Fruit fly (Drosophila melanogaster) Kc167 (cell line): ENCODE results near the gene ghi.

ENCODE experiments used
- Sin3A ChIP-seq: fragments of >200 bp; optimal IDR thresholded peaks from 2 replicates; lab custom pipeline; 2018; ENCODE audit warnings: missing external identifiers
- h ChIP-seq: fragments of >200 bp; optimal IDR thresholded peaks from 3 replicates; lab custom pipeline; 2018; ENCODE audit warnings: missing external identifiers
- psq ChIP-seq: fragments of >200 bp; optimal IDR thresholded peaks from 2 replicates; lab custom pipeline; 2017; ENCODE audit warnings: missing external identifiers
- ttk ChIP-seq: sonication (Bioruptor generic); optimal IDR thresholded peaks from 2 replicates; lab custom pipeline; 2017; ENCODE audit warnings: missing external identifiers

dm6 chr3L:9455819-9456388 lies 4.2 kb downstream of the ghi start, which contains the start of the genes phol and CG3552:
- TF ChIP-seq ttk (lab: Kevin White, UChicago) (no peak), h (lab: Kevin White, UChicago) (no peak), psq (lab: Kevin White, UChicago) (no peak), Sin3A (lab: Kevin White, UChicago) (no peak)
